Fruit fly (Drosophila melanogaster): ENCODE measurements around the gene CG9588.
A peak's percentile ranks its signal among the peaks of the same experiment; 100 is the strongest.

Gene CG9588

dm6 chr3R:13713541-13713940 is 37.1 kb upstream of the CG9588 start (continued):
- TF ChIP-seq CoRest (tag; optimal IDR thresholded peaks at IDR 0.05) (peak; percentile 64), CG8924 (tag; optimal IDR thresholded peaks at IDR 0.05) (peak; percentile 42), CG2129 (GFP tag; IDR thresholded peaks at IDR 0.05; ENCODE audit: partially characterized antibody) (no peak), Nf-YA (GFP tag; IDR thresholded peaks at IDR 0.05) (no peak), CG13424 (tag; optimal IDR thresholded peaks at IDR 0.05) (peak; percentile 56), lola (GFP tag; optimal IDR thresholded peaks at IDR 0.05) (peak in 1 of 3 experiments; percentile 43), CG12155 (GFP tag; optimal IDR thresholded peaks at IDR 0.05) (no peak), CG13296 (GFP tag; optimal IDR thresholded peaks at IDR 0.05) (peak; percentile 7), CG3995 (GFP tag; optimal IDR thresholded peaks at IDR 0.05) (no peak), CG11696 (GFP tag; IDR thresholded peaks at IDR 0.05) (no peak), CG14710 (tag; optimal IDR thresholded peaks at IDR 0.05) (peak; percentile 63), nmo (GFP tag; optimal IDR thresholded peaks at IDR 0.05) (peak; percentile 50), PHDP (tag; optimal IDR thresholded peaks at IDR 0.05) (peak; percentile 45), lab (GFP tag; optimal IDR thresholded peaks at IDR 0.05) (peak; percentile 16), ato (GFP tag; IDR thresholded peaks at IDR 0.05; ENCODE audit: partially characterized antibody) (no peak), CG2120 (GFP tag; optimal IDR thresholded peaks at IDR 0.05) (no peak), tx (GFP tag; optimal IDR thresholded peaks at IDR 0.05) (no peak), CG2202 (tag; optimal IDR thresholded peaks at IDR 0.05) (no peak), scrt (GFP tag; optimal IDR thresholded peaks at IDR 0.05) (peak; percentile 3), sima (GFP tag; optimal IDR thresholded peaks at IDR 0.05) (no peak), CG32772 (GFP tag; IDR thresholded peaks at IDR 0.05) (no peak), otp (GFP tag; IDR thresholded peaks at IDR 0.05) (no peak), Usf (GFP tag; optimal IDR thresholded peaks at IDR 0.05) (no peak), row (GFP tag; IDR thresholded peaks at IDR 0.05) (peak; percentile 59), Vsx1 (GFP tag; optimal IDR thresholded peaks at IDR 0.05) (no peak), phol (tag; optimal IDR thresholded peaks at IDR 0.05) (peak; percentile 58), CG17328 (GFP tag; IDR thresholded peaks at IDR 0.05) (0 out of 2 replicates have a peak, but pooled peaks have one; percentile 14), gcm (GFP tag; optimal IDR thresholded peaks at IDR 0.05) (peak; percentile 20), CG12744 (GFP tag; optimal IDR thresholded peaks at IDR 0.05) (no peak), CG16863 (GFP tag; optimal IDR thresholded peaks at IDR 0.05) (no peak), unpg (GFP tag; optimal IDR thresholded peaks at IDR 0.05) (peak; percentile 53), Fer2 (tag; optimal IDR thresholded peaks at IDR 0.05) (no peak), fu2 (GFP tag; optimal IDR thresholded peaks at IDR 0.05) (no peak), jing (GFP tag; optimal IDR thresholded peaks at IDR 0.05) (no peak), oc (tag; optimal IDR thresholded peaks at IDR 0.05) (peak; percentile 0), mirr (GFP tag; optimal IDR thresholded peaks at IDR 0.05) (no peak), dati (GFP tag; IDR thresholded peaks at IDR 0.05) (no peak), CG4404 (GFP tag; IDR thresholded peaks at IDR 0.05) (peak; percentile 41; the same call in 1 of the 2 replicates), en (GFP tag; optimal IDR thresholded peaks at IDR 0.05) (no peak), tio (GFP tag; optimal IDR thresholded peaks at IDR 0.05) (peak; percentile 8), CG9932 (GFP tag; IDR thresholded peaks at IDR 0.05) (no peak), salm (tag; optimal IDR thresholded peaks at IDR 0.05) (no peak), CG33557 (GFP tag; optimal IDR thresholded peaks at IDR 0.05) (peak; percentile 33), CG9727 (GFP tag; optimal IDR thresholded peaks at IDR 0.05) (peak; percentile 75), sc (optimal IDR thresholded peaks at IDR 0.05) (no peak), sc (GFP tag; optimal IDR thresholded peaks at IDR 0.05) (peak; percentile 28), CG10979 (tag; optimal IDR thresholded peaks at IDR 0.05) (peak; percentile 58), HLH54F (GFP tag; optimal IDR thresholded peaks at IDR 0.05) (no peak), tup (GFP tag; optimal IDR thresholded peaks at IDR 0.05) (no peak), Mad (GFP tag; optimal IDR thresholded peaks at IDR 0.05) (no peak), mam (GFP tag; optimal IDR thresholded peaks at IDR 0.05) (no peak)
